Fruit fly (Drosophila melanogaster) whole organism, prepupa: Measurements from ENCODE around the gene APC4.
A peak's percentile ranks its signal among the peaks of the same experiment; 100 is the strongest.

Experiments used
- Blimp-1 ChIP-seq: fragments of 200-800 bp; sonication (Bioruptor generic); optimal IDR thresholded peaks from 3 replicates; lab custom pipeline; 2017; ENCODE audit warnings: missing biosample characterization, missing genetic modification characterization, mild to moderate bottlenecking, moderate library complexity, missing genetic modification reagents
- CG10631 ChIP-seq: fragments of 200-800 bp; sonication (Bioruptor generic); optimal IDR thresholded peaks from 2 replicates; lab custom pipeline; 2016; ENCODE audit warnings: missing biosample characterization, missing genetic modification characterization
- CG10669 ChIP-seq: fragments of 200-800 bp; sonication (Bioruptor generic); optimal IDR thresholded peaks from 3 replicates; lab custom pipeline; 2018; ENCODE audit warnings: missing biosample characterization, mild to moderate bottlenecking, missing genetic modification characterization, moderate library complexity
- CG11762 ChIP-seq: fragments of 200-800 bp; sonication (Bioruptor generic); optimal IDR thresholded peaks from 3 replicates; lab custom pipeline; 2016; ENCODE audit warnings: missing biosample characterization, missing genetic modification characterization; ENCODE audit not compliant: insufficient read depth
- CG11902 ChIP-seq: fragments of 200-800 bp; sonication (Bioruptor generic); optimal IDR thresholded peaks from 3 replicates; lab custom pipeline; 2016; ENCODE audit warnings: missing biosample characterization, missing genetic modification characterization
- CG15336 ChIP-seq: fragments of 200-800 bp; sonication (Bioruptor generic); IDR thresholded peaks from 2 replicates; pipeline ENCODE4 v1.3.6; 2022; ENCODE audit warnings: missing biosample characterization, missing genetic modification characterization
- CG1621 ChIP-seq: fragments of 200-800 bp; sonication (Bioruptor generic); optimal IDR thresholded peaks from 3 replicates; lab custom pipeline; 2018; ENCODE audit warnings: missing biosample characterization, mild to moderate bottlenecking, missing genetic modification characterization
- CG16779 ChIP-seq: fragments of 200-800 bp; sonication (Bioruptor generic); optimal IDR thresholded peaks from 3 replicates; lab custom pipeline; 2017; ENCODE audit warnings: missing biosample characterization, mild to moderate bottlenecking, missing genetic modification characterization
- CG32006 ChIP-seq: fragments of 200-800 bp; sonication (Bioruptor generic); optimal IDR thresholded peaks from 3 replicates; lab custom pipeline; 2017; ENCODE audit warnings: missing biosample characterization, mild to moderate bottlenecking, missing genetic modification characterization
- CG34406 ChIP-seq: fragments of 200-800 bp; sonication (Bioruptor generic); optimal IDR thresholded peaks from 3 replicates; lab custom pipeline; 2016; ENCODE audit warnings: missing biosample characterization, missing genetic modification characterization
- CG3919 ChIP-seq: fragments of 200-800 bp; sonication (Bioruptor generic); optimal IDR thresholded peaks from 3 replicates; lab custom pipeline; 2016; ENCODE audit warnings: missing biosample characterization, missing genetic modification characterization
- CG4318 ChIP-seq: fragments of 200-800 bp; sonication (Bioruptor generic); optimal IDR thresholded peaks from 3 replicates; lab custom pipeline; 2017; ENCODE audit warnings: missing biosample characterization, mild to moderate bottlenecking, missing genetic modification characterization
- CG6163 ChIP-seq: fragments of 200-800 bp; sonication (Bioruptor generic); IDR thresholded peaks from 3 replicates; pipeline ENCODE4 v1.3.6; 2022; ENCODE audit warnings: missing biosample characterization, missing genetic modification characterization
- CG6276 ChIP-seq: fragments of 200-800 bp; sonication (Bioruptor generic); optimal IDR thresholded peaks from 2 replicates; lab custom pipeline; 2017; ENCODE audit warnings: missing biosample characterization, mild to moderate bottlenecking, missing genetic modification characterization
- CG6792 ChIP-seq: fragments of 200-800 bp; sonication (Bioruptor generic); optimal IDR thresholded peaks from 3 replicates; lab custom pipeline; 2016; ENCODE audit warnings: missing biosample characterization, missing genetic modification characterization
- CG6808 ChIP-seq: fragments of 200-800 bp; sonication (Bioruptor generic); optimal IDR thresholded peaks from 3 replicates; lab custom pipeline; 2017; ENCODE audit warnings: missing biosample characterization, missing genetic modification characterization, mild to moderate bottlenecking, moderate library complexity, missing genetic modification reagents
- CG6854 ChIP-seq: fragments of 200-800 bp; sonication (Bioruptor generic); optimal IDR thresholded peaks from 2 replicates; lab custom pipeline; 2017; ENCODE audit warnings: missing biosample characterization, mild to moderate bottlenecking, missing genetic modification characterization
- CG7368 ChIP-seq: fragments of 200-800 bp; sonication (Bioruptor generic); optimal IDR thresholded peaks from 3 replicates; lab custom pipeline; 2016; ENCODE audit warnings: missing biosample characterization, missing genetic modification characterization
- CG8119 ChIP-seq: fragments of 200-800 bp; sonication (Bioruptor generic); IDR thresholded peaks from 3 replicates; pipeline ENCODE4 v1.3.6; 2022; ENCODE audit warnings: missing biosample characterization, missing genetic modification characterization
- CG8632 ChIP-seq: fragments of 200-800 bp; sonication (Bioruptor generic); optimal IDR thresholded peaks from 3 replicates; lab custom pipeline; 2016; ENCODE audit warnings: missing biosample characterization, missing genetic modification characterization
- CG9139 ChIP-seq: fragments of 200-800 bp; sonication (Bioruptor generic); optimal IDR thresholded peaks from 3 replicates; lab custom pipeline; 2017; ENCODE audit warnings: missing biosample characterization, mild to moderate bottlenecking, missing genetic modification characterization
- Eip75B ChIP-seq: fragments of 200-800 bp; sonication (Bioruptor generic); optimal IDR thresholded peaks from 3 replicates; lab custom pipeline; 2016; ENCODE audit warnings: missing biosample characterization, missing genetic modification characterization
- Eip78C ChIP-seq: fragments of 200-800 bp; sonication (Bioruptor generic); peaks from one replicate; lab custom pipeline; 2016; ENCODE audit warnings: missing biosample characterization, missing genetic modification characterization
- Eip93F ChIP-seq: fragments of 200-800 bp; sonication (Bioruptor generic); optimal IDR thresholded peaks from 2 replicates; lab custom pipeline; 2016; ENCODE audit warnings: missing biosample characterization, mild to moderate bottlenecking, missing genetic modification characterization
- Ets21C ChIP-seq: fragments of 200-800 bp; sonication (Bioruptor generic); optimal IDR thresholded peaks from 3 replicates; lab custom pipeline; 2016; ENCODE audit warnings: missing biosample characterization, missing genetic modification characterization
- Ets96B ChIP-seq: fragments of 200-800 bp; optimal IDR thresholded peaks from 2 replicates; lab custom pipeline; 2019; ENCODE audit warnings: missing biosample characterization, mild to moderate bottlenecking, missing genetic modification characterization, moderate library complexity
- Gug ChIP-seq: fragments of 200-800 bp; sonication (Bioruptor generic); IDR thresholded peaks from 2 replicates; pipeline ENCODE4 v1.3.6; 2022; ENCODE audit warnings: missing biosample characterization, missing genetic modification characterization
- Hr39 ChIP-seq: fragments of 200-800 bp; sonication (Bioruptor generic); optimal IDR thresholded peaks from 2 replicates; lab custom pipeline; 2016; ENCODE audit warnings: missing biosample characterization, missing genetic modification characterization
- Lpt ChIP-seq: fragments of 200-800 bp; sonication (Bioruptor generic); optimal IDR thresholded peaks from 3 replicates; lab custom pipeline; 2016; ENCODE audit warnings: missing biosample characterization, missing genetic modification characterization
- Met ChIP-seq: fragments of 200-800 bp; sonication (Bioruptor generic); optimal IDR thresholded peaks from 3 replicates; lab custom pipeline; 2016; ENCODE audit warnings: missing biosample characterization, missing genetic modification characterization
- OdsH ChIP-seq: fragments of 200-800 bp; sonication (Bioruptor generic); optimal IDR thresholded peaks from 3 replicates; lab custom pipeline; 2016; ENCODE audit warnings: missing biosample characterization, missing genetic modification characterization
- Smox ChIP-seq: fragments of 200-800 bp; sonication (Bioruptor generic); optimal IDR thresholded peaks from 3 replicates; lab custom pipeline; 2016; ENCODE audit warnings: missing biosample characterization, missing genetic modification characterization
- Sox102F ChIP-seq: fragments of 200-800 bp; sonication (Bioruptor generic); optimal IDR thresholded peaks from 2 replicates; lab custom pipeline; 2016; ENCODE audit warnings: missing biosample characterization, mild to moderate bottlenecking, missing genetic modification characterization
- Sox14 ChIP-seq: fragments of 200-800 bp; sonication (Bioruptor generic); optimal IDR thresholded peaks from 3 replicates; lab custom pipeline; 2016; ENCODE audit warnings: missing biosample characterization, missing genetic modification characterization
- achi ChIP-seq: fragments of 200-800 bp; sonication (Bioruptor generic); optimal IDR thresholded peaks from 3 replicates; lab custom pipeline; 2016; ENCODE audit warnings: missing biosample characterization, missing genetic modification characterization
- acj6 ChIP-seq: fragments of 200-800 bp; sonication (Bioruptor generic); optimal IDR thresholded peaks from 3 replicates; lab custom pipeline; 2016; ENCODE audit warnings: missing biosample characterization, missing genetic modification characterization
- cyc ChIP-seq: fragments of 200-800 bp; sonication (Bioruptor generic); optimal IDR thresholded peaks from 3 replicates; lab custom pipeline; 2016; ENCODE audit warnings: missing biosample characterization, missing genetic modification characterization
- dac ChIP-seq: fragments of 200-800 bp; sonication (Bioruptor generic); optimal IDR thresholded peaks from 2 replicates; lab custom pipeline; 2017; ENCODE audit warnings: missing biosample characterization, mild to moderate bottlenecking, missing genetic modification characterization
- dsx ChIP-seq: fragments of 200-800 bp; optimal IDR thresholded peaks from 3 replicates; lab custom pipeline; 2019; ENCODE audit warnings: missing biosample characterization, mild to moderate bottlenecking, missing genetic modification characterization, moderate library complexity; ENCODE audit not compliant: poor library complexity, severe bottlenecking
- eg ChIP-seq: fragments of 200-800 bp; sonication (Bioruptor generic); IDR thresholded peaks from 3 replicates; pipeline ENCODE4 v1.3.6; 2022; ENCODE audit warnings: missing biosample characterization, missing genetic modification characterization
- esn ChIP-seq: fragments of 200-800 bp; sonication (Bioruptor generic); optimal IDR thresholded peaks from 2 replicates; lab custom pipeline; 2016; ENCODE audit warnings: missing biosample characterization, mild to moderate bottlenecking, missing genetic modification characterization, moderate library complexity
- fd59A ChIP-seq: fragments of 200-800 bp; sonication (Bioruptor generic); optimal IDR thresholded peaks from 2 replicates; lab custom pipeline; 2017; ENCODE audit warnings: missing biosample characterization, mild to moderate bottlenecking, missing genetic modification characterization, missing genetic modification reagents
- fd85E ChIP-seq: fragments of 200-800 bp; sonication (Bioruptor generic); optimal IDR thresholded peaks from 3 replicates; lab custom pipeline; 2016; ENCODE audit warnings: missing biosample characterization, missing genetic modification characterization
- net ChIP-seq: fragments of 200-800 bp; sonication (Bioruptor generic); optimal IDR thresholded peaks from 3 replicates; lab custom pipeline; 2016; ENCODE audit warnings: missing biosample characterization, missing genetic modification characterization
- salr ChIP-seq, 2 experiments: fragments of 200-800 bp; sonication (Bioruptor generic); optimal IDR thresholded peaks; 3 replicates each; lab custom pipeline; 2016 to 2018; ENCODE audit warnings: missing biosample characterization in 2 of 2, missing genetic modification characterization in 2 of 2, mild to moderate bottlenecking in 1 of 2
- spab ChIP-seq: fragments of 200-800 bp; sonication (Bioruptor generic); optimal IDR thresholded peaks from 2 replicates; lab custom pipeline; 2017; ENCODE audit warnings: missing biosample characterization, mild to moderate bottlenecking, missing genetic modification characterization, missing genetic modification reagents
- ss ChIP-seq, 2 experiments: fragments of 200-800 bp; sonication (Bioruptor generic); optimal IDR thresholded peaks; 2 replicates in 1 of 2; 3 replicates in 1 of 2; lab custom pipeline; 2017 to 2018; ENCODE audit warnings: mild to moderate bottlenecking in 2 of 2, missing biosample characterization in 2 of 2, missing genetic modification characterization in 2 of 2, moderate library complexity in 1 of 2
- svp ChIP-seq: fragments of 200-800 bp; sonication (Bioruptor generic); peaks from one replicate; lab custom pipeline; 2016; ENCODE audit warnings: missing biosample characterization, missing genetic modification characterization
- topi ChIP-seq: fragments of 200-800 bp; sonication (Bioruptor generic); optimal IDR thresholded peaks from 3 replicates; lab custom pipeline; 2016; ENCODE audit warnings: missing biosample characterization, missing genetic modification characterization
- vri ChIP-seq: fragments of 200-800 bp; sonication (Bioruptor generic); optimal IDR thresholded peaks from 3 replicates; lab custom pipeline; 2016; ENCODE audit warnings: missing biosample characterization, mild to moderate bottlenecking, missing genetic modification characterization

APC4 gene

DNA sequence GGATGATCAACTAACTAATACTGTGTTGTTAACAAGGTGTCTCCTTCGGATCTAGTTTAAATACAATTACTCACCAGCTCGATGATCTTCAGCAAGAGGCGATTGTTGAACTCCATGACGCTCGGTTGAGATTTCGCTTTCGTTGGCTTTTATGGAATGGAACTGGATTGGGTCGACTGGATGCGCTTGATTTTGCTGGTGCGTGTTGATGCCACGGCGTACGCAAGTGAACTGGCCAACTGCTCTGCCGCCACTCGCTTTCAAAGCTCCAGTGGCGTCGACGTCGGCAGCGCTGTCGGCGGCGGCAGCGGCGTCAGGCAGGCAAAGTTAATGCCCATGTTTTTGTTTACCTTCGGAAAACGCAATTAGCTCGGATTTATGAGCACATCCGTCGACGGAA, 4.5 kb upstream of the APC4 start, which contains the start of gene CG44325:
CG44325 (minus strand) TSS at position 237 of the 400 bp plus-strand sequence.
- TF ChIP-seq Hr39 (GFP tag; lab: Kevin White, UChicago) (no peak), CG10669 (GFP tag; lab: Kevin White, UChicago) (peak; percentile 21), acj6 (GFP tag; lab: Kevin White, UChicago) (no peak), salr (GFP tag; optimal IDR thresholded peaks at IDR 0.05; lab: Kevin White, UChicago) (no peak), CG6163 (GFP tag; lab: Robert Waterston, UW) (peak; percentile 74; the same call in 2 of the 3 replicates), topi (GFP tag; lab: Kevin White, UChicago) (peak; percentile 50), CG8119 (GFP tag; lab: Robert Waterston, UW) (peak; percentile 29; the same call in 1 of the 3 replicates), CG11762 (GFP tag; lab: Kevin White, UChicago) (no peak), Met (GFP tag; lab: Kevin White, UChicago) (peak; percentile 8), CG6276 (GFP tag; lab: Kevin White, UChicago) (no peak), svp (peak; percentile 67), Lpt (GFP tag; lab: Kevin White, UChicago) (no peak), CG9139 (GFP tag; lab: Kevin White, UChicago) (peak; percentile 50), OdsH (no peak), Smox (GFP tag; lab: Kevin White, UChicago) (peak; percentile 17), CG6854 (peak; percentile 83), Blimp-1 (GFP tag; lab: Kevin White, UChicago) (peak; percentile 98), Ets96B (tag; lab: Kevin White, UChicago) (no peak), CG6792 (peak; percentile 4), fd59A (GFP tag; lab: Kevin White, UChicago) (no peak), esn (GFP tag; lab: Kevin White, UChicago) (peak; percentile 44), CG15336 (GFP tag; lab: Robert Waterston, UW) (peak; percentile 46; the same call in 1 of the 2 replicates), Eip78C (GFP tag; lab: Kevin White, UChicago) (peak; percentile 55), fd85E (peak; percentile 24), CG8632 (GFP tag; lab: Kevin White, UChicago) (no peak), CG10631 (GFP tag; lab: Kevin White, UChicago) (no peak), Ets21C (no peak), spab (no peak), cyc (no peak), achi (GFP tag; lab: Kevin White, UChicago) (no peak), Sox14 (GFP tag; lab: Kevin White, UChicago) (peak; percentile 11), eg (GFP tag; lab: Robert Waterston, UW) (peak; percentile 69; the same call in 2 of the 3 replicates), net (GFP tag; lab: Kevin White, UChicago) (peak; percentile 57), CG1621 (peak; percentile 66), CG16779 (no peak), dac (GFP tag; lab: Kevin White, UChicago) (no peak), ss (GFP tag; optimal IDR thresholded peaks at IDR 0.05; lab: Kevin White, UChicago) (peak; percentile 38 to 62), Eip75B (GFP tag; lab: Kevin White, UChicago) (peak; percentile 49), CG32006 (GFP tag; lab: Kevin White, UChicago) (no peak), Gug (no peak), CG34406 (GFP tag; lab: Kevin White, UChicago) (no peak), CG3919 (GFP tag; lab: Kevin White, UChicago) (peak; percentile 59), Eip93F (GFP tag; lab: Kevin White, UChicago) (peak; percentile 19), CG4318 (GFP tag; lab: Kevin White, UChicago) (no peak), CG7368 (GFP tag; lab: Kevin White, UChicago) (peak; percentile 49), vri (GFP tag; lab: Kevin White, UChicago) (peak; percentile 64), dsx (GFP tag; lab: Kevin White, UChicago) (peak; percentile 50), CG11902 (GFP tag; lab: Kevin White, UChicago) (no peak), Sox102F (GFP tag; lab: Kevin White, UChicago) (peak; percentile 70), CG6808 (GFP tag; lab: Kevin White, UChicago) (peak; percentile 9)
